Worm (Caenorhabditis elegans) whole organism, dauer: ENCODE measurements around the gene F59H6.14.
"Not testable (repeated sequence)": the region's sequence is repeated elsewhere in the genome, so short reads cannot be mapped to it uniquely, and the experiment has no call there.

Experiments
- unc-62 ChIP-seq: sonication (generic microtip); optimal IDR thresholded peaks from 2 replicates; lab custom pipeline; 2017; ENCODE audit warnings: missing biosample characterization, missing genetic modification reagents, missing genetic modification characterization

Gene F59H6.14

DNA sequence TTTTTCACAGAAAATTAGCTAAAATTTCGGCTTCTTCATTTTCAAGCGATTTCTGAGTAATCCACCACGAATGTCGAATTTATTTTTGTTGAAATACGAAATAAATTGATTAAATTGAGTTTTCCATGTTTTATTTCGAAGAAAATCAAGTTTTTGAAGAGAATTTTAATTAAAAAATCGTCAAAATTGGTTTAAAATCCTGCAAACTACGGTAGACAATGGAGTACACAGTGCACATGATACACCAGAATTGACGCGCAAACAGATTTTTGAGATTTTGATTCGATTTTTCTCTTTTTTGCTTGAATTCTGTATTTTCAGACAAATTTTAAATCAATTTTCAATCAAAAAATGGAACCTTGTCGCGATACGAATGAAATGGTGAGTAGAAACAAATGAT lies at the start of gene F59H6.14:
TSS of gene F59H6.14 (plus strand) at position 301 of the 400 bp plus-strand sequence.
- TF ChIP-seq unc-62 (GFP tag; lab: Kevin White, UChicago), result no peak

DNA sequence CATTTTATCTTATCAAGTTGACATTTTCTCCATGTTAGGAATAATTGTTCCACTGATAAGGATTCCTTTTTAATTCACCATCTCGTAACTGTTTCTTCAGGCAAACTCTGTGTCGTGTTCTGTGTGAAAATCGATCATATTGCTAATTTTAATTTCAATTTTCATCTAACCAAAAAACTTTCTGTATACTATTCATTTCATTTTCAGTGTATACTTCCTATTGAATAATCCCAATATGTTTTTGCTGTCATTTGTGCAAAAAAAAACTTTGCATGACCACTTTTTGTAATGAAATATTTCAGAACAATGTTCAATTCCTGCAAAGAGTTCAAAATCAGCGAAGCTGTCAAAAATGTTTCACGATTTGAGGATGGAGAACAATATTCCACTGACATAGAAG lies 46.4 kb upstream of the F59H6.14 start, which contains the start of gene Y16E11A.4:
TSS of gene Y16E11A.4 (plus strand) at position 301 of the 400 bp plus-strand sequence.
- TF ChIP-seq unc-62 (GFP tag; lab: Kevin White, UChicago), result no peak

DNA sequence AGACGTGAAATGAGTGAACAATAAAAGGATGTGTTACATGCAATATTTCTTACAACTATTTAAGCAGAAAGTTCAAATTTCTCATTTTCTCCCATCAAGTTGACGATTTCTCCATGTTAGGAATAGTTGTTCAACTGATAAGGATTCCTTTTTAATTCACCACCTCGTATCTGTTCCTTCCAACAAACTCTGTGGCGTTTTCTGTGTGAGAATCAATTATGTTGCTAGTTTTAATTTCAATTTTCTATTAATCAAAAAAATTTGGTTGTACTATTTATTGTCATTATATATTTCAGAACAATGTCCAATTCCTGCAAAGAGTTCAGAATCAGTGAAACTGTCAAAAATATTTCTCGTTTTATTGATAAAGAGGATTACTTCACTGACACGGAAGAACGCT lies 44.4 kb upstream of the F59H6.14 start, which contains the start of gene math-44:
TSS of gene math-44 (plus strand) at position 301 of the 400 bp plus-strand sequence.
- TF ChIP-seq unc-62 (GFP tag; lab: Kevin White, UChicago), result no peak

DNA sequence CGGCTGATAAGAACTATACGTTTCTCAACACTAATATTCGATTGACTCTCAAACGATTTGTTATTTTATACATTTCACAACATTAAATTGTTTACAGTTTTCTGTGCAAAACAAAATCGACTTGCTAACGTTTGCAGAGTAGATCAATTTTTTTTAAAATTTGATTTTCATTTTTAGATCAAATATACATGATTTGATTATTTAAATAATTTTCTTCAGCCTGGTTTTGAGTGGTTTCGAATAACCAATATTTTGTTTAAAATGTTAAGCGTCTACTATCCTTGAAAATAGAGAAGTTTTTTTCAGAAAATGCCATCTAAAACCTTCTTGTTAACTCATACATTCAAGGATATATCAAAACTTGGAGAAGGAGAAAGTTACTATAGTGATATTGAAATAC lies 39.6 kb upstream of the F59H6.14 start, which contains the start of gene math-21:
TSS of gene math-21 (plus strand) at position 301 of the 400 bp plus-strand sequence.
- no peak for TF ChIP-seq unc-62 (GFP tag; lab: Kevin White, UChicago)

DNA sequence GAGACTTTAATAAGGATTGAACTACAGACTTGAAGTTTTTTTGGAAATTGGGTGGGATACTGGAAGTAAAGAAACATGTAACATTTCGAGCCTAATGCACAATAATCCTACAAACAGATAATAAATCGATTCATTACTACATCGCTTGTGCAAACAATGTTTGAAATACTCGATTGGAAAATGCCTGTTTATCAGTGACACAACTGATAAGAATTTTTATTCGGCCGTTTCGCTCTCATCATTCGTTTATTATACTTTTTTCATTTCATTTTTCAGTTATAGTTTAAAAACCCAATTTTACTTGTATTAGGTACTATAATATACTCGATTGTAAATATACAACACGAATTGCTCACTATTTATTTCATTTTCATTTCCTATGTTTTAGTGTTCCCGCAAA lies 37.6 kb upstream of the F59H6.14 start:
- no peak for TF ChIP-seq unc-62 (GFP tag; lab: Kevin White, UChicago)

DNA sequence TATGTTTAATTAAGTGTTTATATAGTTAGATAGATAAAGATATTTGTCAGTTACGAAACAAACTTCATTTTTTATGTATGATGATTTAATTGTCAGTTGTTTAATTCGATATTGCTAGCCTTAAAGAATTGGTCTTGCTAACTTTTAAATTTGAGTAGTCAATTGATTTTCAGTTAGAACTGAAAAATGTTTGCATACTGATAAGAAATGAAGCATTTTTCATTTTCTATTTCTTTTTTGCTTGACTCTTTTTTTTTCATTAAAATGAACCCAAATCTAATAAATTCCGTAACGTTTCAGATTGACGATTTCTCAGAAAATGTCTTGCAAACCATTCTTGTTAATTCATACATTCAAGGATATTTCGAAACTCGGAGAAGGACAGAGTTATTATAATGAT lies 37.1 kb upstream of the F59H6.14 start, which contains the start of gene math-20:
TSS of gene math-20 (plus strand) at position 301 of the 400 bp plus-strand sequence.
- TF ChIP-seq unc-62 (GFP tag; lab: Kevin White, UChicago), result no peak

DNA sequence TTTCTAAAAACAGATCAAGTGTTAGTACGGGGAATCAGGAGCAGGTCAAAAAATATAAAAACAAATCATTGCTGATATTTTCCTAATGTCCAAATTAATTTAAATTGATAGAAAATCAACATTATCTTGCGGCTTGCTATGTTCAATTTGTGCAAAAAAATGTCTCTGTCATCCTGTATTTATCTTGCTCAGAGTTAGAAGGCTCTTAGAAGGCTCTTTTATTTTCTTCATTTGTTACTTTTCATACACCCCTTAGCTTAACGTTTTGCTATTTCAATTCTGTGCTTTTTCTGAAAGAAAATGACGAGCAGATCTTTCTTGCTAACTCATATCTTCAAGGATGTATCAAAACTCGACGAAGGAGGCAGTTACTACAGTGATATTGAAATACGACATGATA lies 34.8 kb upstream of the F59H6.14 start, which contains the start of gene math-19:
TSS of gene math-19 (plus strand) at position 301 of the 400 bp plus-strand sequence.
- TF ChIP-seq unc-62 (GFP tag; lab: Kevin White, UChicago), result not testable (repeated sequence)

DNA sequence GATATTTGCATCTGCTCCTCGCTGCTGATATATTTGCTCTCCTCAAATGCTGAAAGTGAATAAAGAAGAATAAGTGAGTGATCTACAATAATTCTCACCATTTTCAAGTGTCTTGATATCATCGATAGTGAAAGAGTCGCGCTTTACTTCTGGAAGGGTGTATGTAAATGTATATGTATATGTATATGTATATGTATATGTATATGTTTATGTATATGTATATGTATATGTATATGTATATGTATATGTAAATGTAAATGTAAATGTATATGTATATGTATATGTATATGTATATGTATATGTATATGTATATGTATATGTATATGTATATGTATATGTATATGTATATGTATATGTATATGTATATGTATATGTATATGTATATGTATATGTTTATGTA lies 32.7 kb upstream of the F59H6.14 start, which contains the start of gene ceh-84:
TSS of gene ceh-84 (minus strand) at position 101 of the 400 bp plus-strand sequence.
- not testable (repeated sequence) for TF ChIP-seq unc-62 (GFP tag; lab: Kevin White, UChicago)

DNA sequence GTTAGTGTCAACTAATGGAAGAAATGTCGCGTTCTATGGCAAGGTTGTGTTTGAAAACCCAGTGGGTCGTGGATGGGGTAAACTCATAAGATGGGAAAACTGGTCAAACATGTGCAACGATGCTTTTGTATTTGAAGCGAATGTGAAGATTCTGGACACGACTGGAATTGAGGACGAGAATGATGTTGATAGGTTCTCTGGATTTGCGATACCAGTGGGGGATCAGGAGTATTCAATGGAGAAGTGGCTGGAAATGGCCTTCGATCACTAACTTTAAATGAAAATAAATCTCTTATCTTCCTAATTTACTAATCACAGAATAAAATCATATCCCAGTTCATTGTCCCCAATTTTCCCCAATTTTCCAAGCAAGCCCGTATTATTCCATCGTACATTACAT lies 22.2 kb upstream of the F59H6.14 start:
- no peak for TF ChIP-seq unc-62 (GFP tag; lab: Kevin White, UChicago)

DNA sequence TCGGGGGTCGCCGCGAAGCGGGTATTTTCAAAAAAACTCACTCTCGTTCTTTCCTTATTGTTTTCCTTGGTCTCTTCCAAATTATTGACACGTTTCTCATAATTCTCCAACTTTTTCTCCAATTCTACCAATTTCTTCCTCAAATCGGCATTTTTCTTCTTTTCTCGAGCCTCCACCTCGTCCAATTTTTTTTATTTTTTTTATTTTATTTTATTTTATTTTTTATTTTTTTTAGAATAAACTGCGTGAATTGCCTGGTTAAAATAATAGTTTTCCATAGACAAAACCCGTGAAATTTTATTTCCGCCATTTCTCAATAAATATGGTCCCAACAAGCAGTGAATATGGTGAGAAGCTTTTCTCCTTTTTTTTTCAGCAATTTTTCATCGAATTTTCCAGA lies 20.7 kb upstream of the F59H6.14 start, which contains the start of gene F59H6.15:
TSS of gene F59H6.15 (plus strand) at position 301 of the 400 bp plus-strand sequence.
- TF ChIP-seq unc-62 (GFP tag; lab: Kevin White, UChicago), result no peak

DNA sequence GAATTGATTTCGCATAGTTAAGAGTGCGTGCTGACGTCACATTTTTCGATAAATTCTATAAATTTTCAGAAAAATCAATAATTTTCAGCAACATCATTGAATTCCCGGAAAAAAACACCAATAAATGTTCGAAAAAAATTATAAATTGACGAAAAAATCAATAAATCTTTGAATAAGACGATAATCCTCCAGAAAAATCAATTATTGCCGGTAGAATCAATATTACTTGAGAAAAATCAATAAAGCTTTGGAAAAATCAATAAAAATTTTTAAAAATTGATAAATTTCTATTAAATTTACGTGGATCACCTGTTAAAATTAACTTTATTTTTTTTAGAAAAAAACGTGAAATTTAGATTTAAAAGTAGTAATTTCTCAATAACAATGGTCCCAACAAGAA lies 19.5 kb upstream of the F59H6.14 start:
- no peak for TF ChIP-seq unc-62 (GFP tag; lab: Kevin White, UChicago)

DNA sequence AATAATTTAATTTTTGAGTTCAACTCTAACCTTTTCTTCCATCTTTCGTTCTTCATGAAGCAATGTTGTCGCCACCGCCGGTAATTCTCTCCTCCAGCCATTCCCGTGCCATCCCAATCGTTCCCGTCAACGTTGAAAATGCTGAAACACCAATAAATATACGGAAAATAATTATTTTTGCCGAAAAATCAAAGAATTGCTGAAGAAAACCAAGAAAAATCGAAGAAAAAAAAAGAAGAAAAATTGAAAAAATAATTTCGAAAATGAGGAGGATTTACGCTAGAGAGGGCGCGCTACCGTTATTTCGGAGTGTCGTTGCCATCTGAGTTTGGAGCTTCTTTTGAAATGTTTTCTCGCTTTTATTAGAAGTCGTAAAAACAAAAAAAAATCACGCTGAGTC lies 9.9 kb upstream of the F59H6.14 start, which contains the start of gene cya-2:
TSS of gene cya-2 (minus strand) at position 101 of the 400 bp plus-strand sequence.
- TF ChIP-seq unc-62 (GFP tag; lab: Kevin White, UChicago), result not testable (repeated sequence)

DNA sequence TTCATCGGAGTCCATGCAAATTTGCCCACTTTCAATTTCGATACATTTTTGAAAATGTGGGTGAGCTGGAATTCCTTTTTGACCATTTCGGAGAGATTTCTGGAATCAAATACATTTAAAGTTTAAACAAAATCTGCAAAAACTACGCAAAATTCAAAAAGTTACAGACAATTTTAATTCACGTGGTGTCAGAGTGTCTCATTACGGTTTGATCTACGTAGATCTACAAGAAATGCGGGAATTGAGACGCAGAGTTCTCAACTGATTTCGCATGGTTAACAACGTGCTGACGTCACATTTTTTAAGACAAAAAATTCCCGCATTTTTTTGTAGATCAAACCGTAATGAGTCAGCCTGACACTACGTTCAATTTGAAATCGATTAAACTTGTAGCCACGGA lies 6.9 kb upstream of the F59H6.14 start, which contains the start of gene bath-21:
TSS of gene bath-21 (minus strand) at position 101 of the 400 bp plus-strand sequence.
- no peak for TF ChIP-seq unc-62 (GFP tag; lab: Kevin White, UChicago)

DNA sequence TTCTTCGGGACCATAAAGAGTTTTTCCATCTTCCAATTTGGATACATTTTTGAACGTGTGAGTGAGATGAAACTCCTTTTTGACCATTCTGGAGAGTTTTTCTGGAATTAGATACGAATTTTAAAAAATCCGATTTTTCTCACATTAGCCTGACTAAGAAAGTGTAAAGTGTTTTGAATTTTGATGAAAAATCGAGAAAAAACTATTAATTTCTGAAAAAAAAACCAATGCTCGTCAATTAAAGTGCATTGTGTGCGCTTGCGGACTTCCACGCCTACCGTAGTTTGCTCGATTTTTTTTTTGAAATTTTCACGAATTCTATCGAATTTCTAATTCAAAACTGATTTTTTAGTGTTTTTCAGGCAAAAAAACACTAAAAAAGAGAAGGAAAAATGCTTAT lies 4.7 kb upstream of the F59H6.14 start, which contains the start of gene bath-1:
TSS of gene bath-1 (minus strand) at position 101 of the 400 bp plus-strand sequence.
- no peak for TF ChIP-seq unc-62 (GFP tag; lab: Kevin White, UChicago)

DNA sequence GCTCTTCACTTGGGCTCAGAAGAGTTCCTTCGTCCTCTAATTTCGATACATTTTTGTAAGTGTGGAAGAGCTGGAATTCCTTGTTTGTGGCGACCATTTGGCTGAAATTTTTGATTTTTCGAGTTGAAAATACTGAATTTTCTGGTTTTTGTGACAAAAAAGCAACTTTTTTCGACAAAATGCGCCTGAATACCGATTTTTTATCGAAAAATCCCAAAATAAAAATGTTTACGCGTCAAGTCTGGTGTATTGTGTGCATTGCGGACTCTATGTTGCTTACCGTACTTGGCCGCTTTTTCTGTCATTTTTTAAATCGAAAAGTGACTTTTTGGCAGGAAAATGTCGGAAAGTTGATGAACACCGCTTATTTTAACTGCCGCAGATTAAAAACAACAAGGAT lies 3.0 kb upstream of the F59H6.14 start, which contains the start of gene bath-3:
TSS of gene bath-3 (minus strand) at position 101 of the 400 bp plus-strand sequence.
- no peak for TF ChIP-seq unc-62 (GFP tag; lab: Kevin White, UChicago)

DNA sequence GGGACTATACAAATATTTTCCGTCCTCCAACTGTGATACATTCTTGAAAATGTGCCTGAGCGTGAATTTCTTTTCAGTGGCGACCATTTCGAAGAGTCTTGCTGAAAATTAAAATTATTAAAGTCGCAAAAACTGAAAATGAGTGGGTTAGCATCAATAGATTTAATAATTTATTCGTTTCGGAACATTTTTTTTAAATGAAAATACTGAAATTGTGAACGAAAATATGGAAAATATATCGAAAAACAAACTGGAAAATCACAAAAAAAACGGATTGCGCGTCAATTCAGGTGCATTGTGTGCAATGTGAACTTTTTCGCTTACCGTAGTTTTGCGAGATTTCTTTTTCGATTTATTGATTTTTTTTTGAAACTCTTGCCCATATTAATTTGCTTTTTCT lies 1.5 kb upstream of the F59H6.14 start, which contains the start of gene bath-5:
TSS of gene bath-5 (minus strand) at position 101 of the 400 bp plus-strand sequence.
- TF ChIP-seq unc-62 (GFP tag; lab: Kevin White, UChicago), result no peak

DNA sequence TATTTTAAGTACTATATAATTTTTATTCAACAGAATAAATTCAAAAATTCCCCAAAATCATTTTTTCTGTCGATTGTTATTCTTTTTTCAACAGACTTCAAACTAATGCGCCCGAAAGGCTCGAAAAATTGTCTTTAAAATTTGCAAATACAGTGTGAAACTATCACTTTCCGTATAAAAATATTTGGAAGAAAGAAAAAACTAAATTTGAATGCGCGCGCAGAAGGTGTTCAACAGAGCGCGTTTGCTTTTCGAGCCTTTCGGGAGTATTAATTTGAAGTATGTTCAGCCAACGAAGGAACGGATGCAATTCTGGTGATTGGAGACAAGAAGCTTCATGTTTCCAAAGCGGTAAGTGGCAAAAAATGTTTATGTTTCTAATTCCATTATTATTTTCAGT lies 1.1 kb upstream of the F59H6.14 start, which contains the start of gene btb-4:
TSS of gene btb-4 (plus strand) at position 35 of the 400 bp plus-strand sequence.
- not testable (repeated sequence) for TF ChIP-seq unc-62 (GFP tag; lab: Kevin White, UChicago)
